Worm (Caenorhabditis elegans) whole organism, L2 larva: Measurements from ENCODE around the gene acdh-7.

ENCODE experiments used
- F13H6.1 ChIP-seq: sonication (generic microtip); optimal IDR thresholded peaks from 2 replicates; lab custom pipeline; 2016; ENCODE audit warnings: missing genetic modification characterization, missing compliant biosample characterization
- R02D3.7 ChIP-seq: fragments of 150-350 bp; optimal IDR thresholded peaks from 2 replicates; lab custom pipeline; 2014; ENCODE audit warnings: missing biosample characterization, missing genetic modification characterization
- Y55F3AM.14 ChIP-seq: fragments of 200-800 bp; sonication (Bioruptor generic); optimal IDR thresholded peaks from 2 replicates; lab custom pipeline; 2018; ENCODE audit warnings: mild to moderate bottlenecking, missing genetic modification characterization, missing compliant biosample characterization
- ZK546.5 ChIP-seq: sonication (generic microtip); optimal IDR thresholded peaks from 2 replicates; lab custom pipeline; 2017; ENCODE audit warnings: missing biosample characterization, missing genetic modification characterization
- alr-1 ChIP-seq: fragments of 150-350 bp; optimal IDR thresholded peaks from 2 replicates; lab custom pipeline; 2014; ENCODE audit warnings: missing biosample characterization, missing genetic modification characterization
- aly-2 ChIP-seq: fragments of 150-350 bp; optimal IDR thresholded peaks from 2 replicates; lab custom pipeline; 2014; ENCODE audit warnings: missing biosample characterization, missing genetic modification characterization
- ceh-16 ChIP-seq: fragments of 150-350 bp; optimal IDR thresholded peaks from 2 replicates; lab custom pipeline; 2014; ENCODE audit warnings: missing biosample characterization, missing genetic modification characterization
- crh-2 ChIP-seq: sonication (generic microtip); optimal IDR thresholded peaks from 2 replicates; lab custom pipeline; 2017; ENCODE audit warnings: missing biosample characterization, missing genetic modification characterization
- egl-27 ChIP-seq: sonication (generic microtip); optimal IDR thresholded peaks from 3 replicates; lab custom pipeline; 2017; ENCODE audit warnings: missing biosample characterization, missing genetic modification reagents, missing genetic modification characterization
- elt-3 ChIP-seq: sonication (generic microtip); optimal IDR thresholded peaks from 2 replicates; lab custom pipeline; 2017; ENCODE audit warnings: missing biosample characterization, missing genetic modification characterization
- fos-1 ChIP-seq: fragments of 150-350 bp; optimal IDR thresholded peaks from 2 replicates; lab custom pipeline; 2014; ENCODE audit warnings: missing biosample characterization, missing genetic modification characterization
- gmeb-1 ChIP-seq: fragments of 150-350 bp; optimal IDR thresholded peaks from 2 replicates; lab custom pipeline; 2014; ENCODE audit warnings: missing biosample characterization, missing genetic modification characterization
- lin-11 ChIP-seq: fragments of 150-350 bp; sonication (generic microtip); optimal IDR thresholded peaks from 2 replicates; lab custom pipeline; 2014; ENCODE audit warnings: missing biosample characterization, missing genetic modification characterization, inconsistent platforms, mixed read lengths
- lin-39 ChIP-seq: fragments of 150-350 bp; optimal IDR thresholded peaks from 2 replicates; lab custom pipeline; 2014; ENCODE audit warnings: missing biosample characterization, missing genetic modification reagents, missing genetic modification characterization
- lsy-2 ChIP-seq, 2 experiments: fragments of 150-350 bp in 1 of 2; sonication (generic microtip) in 1 of 2; optimal IDR thresholded peaks; 2 replicates each; lab custom pipeline; 2014 to 2017; ENCODE audit warnings: missing biosample characterization in 2 of 2, missing genetic modification characterization in 2 of 2
- mbf-1 ChIP-seq: sonication (generic microtip); optimal IDR thresholded peaks from 2 replicates; lab custom pipeline; 2017; ENCODE audit warnings: missing biosample characterization, missing genetic modification characterization
- mdl-1 ChIP-seq, 2 experiments: fragments of 150-350 bp in 1 of 2; sonication (generic microtip) in 1 of 2; optimal IDR thresholded peaks; 2 replicates each; lab custom pipeline; 2017; ENCODE audit warnings: missing biosample characterization in 2 of 2, missing genetic modification characterization in 2 of 2
- nhr-10 ChIP-seq: sonication (generic microtip); optimal IDR thresholded peaks from 2 replicates; lab custom pipeline; 2017; ENCODE audit warnings: missing biosample characterization, missing genetic modification characterization
- nhr-11 ChIP-seq: fragments of 150-350 bp; optimal IDR thresholded peaks from 2 replicates; lab custom pipeline; 2014; ENCODE audit warnings: missing biosample characterization, missing genetic modification characterization
- nhr-12 ChIP-seq: fragments of 150-350 bp; optimal IDR thresholded peaks from 2 replicates; lab custom pipeline; 2014; ENCODE audit warnings: missing biosample characterization, missing genetic modification characterization
- nhr-129 ChIP-seq: fragments of 150-350 bp; optimal IDR thresholded peaks from 2 replicates; lab custom pipeline; 2014; ENCODE audit warnings: missing biosample characterization, missing genetic modification characterization
- nhr-21 ChIP-seq: fragments of 150-350 bp; optimal IDR thresholded peaks from 2 replicates; lab custom pipeline; 2014; ENCODE audit warnings: missing biosample characterization, missing genetic modification characterization
- nhr-25 ChIP-seq: fragments of 150-350 bp; sonication (generic microtip); optimal IDR thresholded peaks from 3 replicates; lab custom pipeline; 2014; ENCODE audit warnings: missing biosample characterization, missing genetic modification characterization
- nhr-6 ChIP-seq: fragments of 150-350 bp; optimal IDR thresholded peaks from 2 replicates; lab custom pipeline; 2014; ENCODE audit warnings: missing biosample characterization, missing genetic modification characterization
- skn-1 ChIP-seq: sonication (generic microtip); optimal IDR thresholded peaks from 2 replicates; lab custom pipeline; 2017; ENCODE audit warnings: missing biosample characterization, missing genetic modification characterization
- sma-3 ChIP-seq: sonication (generic microtip); optimal IDR thresholded peaks from 2 replicates; lab custom pipeline; 2016; ENCODE audit warnings: missing genetic modification reagents, missing genetic modification characterization, missing compliant biosample characterization
- sma-9 ChIP-seq, 2 experiments: fragments of 150-350 bp in 1 of 2; sonication (generic microtip) in 1 of 2; optimal IDR thresholded peaks; 2 replicates each; lab custom pipeline; 2014 to 2016; ENCODE audit warnings: missing genetic modification characterization in 2 of 2, mild to moderate bottlenecking in 1 of 2, missing biosample characterization in 1 of 2, missing compliant biosample characterization in 1 of 2, missing genetic modification reagents in 1 of 2, moderate library complexity in 1 of 2
- unc-39 ChIP-seq: fragments of 150-350 bp; optimal IDR thresholded peaks from 2 replicates; lab custom pipeline; 2014; ENCODE audit warnings: missing biosample characterization, missing genetic modification characterization
- unc-55 ChIP-seq: fragments of 150-350 bp; sonication (generic microtip); optimal IDR thresholded peaks from 3 replicates; lab custom pipeline; 2014; ENCODE audit warnings: missing biosample characterization, missing genetic modification reagents, missing genetic modification characterization
- zag-1 ChIP-seq: fragments of 150-350 bp; optimal IDR thresholded peaks from 2 replicates; lab custom pipeline; 2014; ENCODE audit warnings: missing biosample characterization, missing genetic modification characterization
- ztf-1 ChIP-seq: fragments of 200-800 bp; sonication (Bioruptor generic); conservative IDR thresholded peaks from 2 replicates; pipeline ENCODE4 v1.3.6; 2022; ENCODE audit warnings: missing genetic modification characterization, missing compliant biosample characterization
- ztf-11 ChIP-seq: sonication (generic microtip); optimal IDR thresholded peaks from 2 replicates; lab custom pipeline; 2017; ENCODE audit warnings: missing biosample characterization, missing genetic modification characterization

The acdh-7 gene

ce11 chrX:17235749-17236561, 19.1 kb upstream of the acdh-7 start, which contains the start of gene dhs-30:
TSS of gene dhs-30 (minus strand) at chrX:17235838.
- TF ChIP-seq nhr-129 (tag; lab: Kevin White, UChicago) = peak; percentile 15
- TF ChIP-seq nhr-25 (tag; lab: Kevin White, UChicago) = peak; percentile 54
- TF ChIP-seq ceh-16 (tag; lab: Kevin White, UChicago) = no peak
- TF ChIP-seq fos-1 (tag; lab: Kevin White, UChicago) = peak; percentile 12

- TF ChIP-seq nhr-21 (tag; lab: Kevin White, UChicago) (no peak), nhr-10 (tag; lab: Kevin White, UChicago) (no peak), ceh-16 (tag; lab: Kevin White, UChicago) (no peak), aly-2 (no peak), unc-55 (no peak), ZK546.5 (no peak), lin-11 (tag; lab: Kevin White, UChicago) (no peak), F13H6.1 (tag; lab: Kevin White, UChicago) (no peak), R02D3.7 (no peak), egl-27 (tag; lab: Kevin White, UChicago) (no peak), nhr-6 (tag; lab: Kevin White, UChicago) (no peak), nhr-12 (no peak), gmeb-1 (tag; lab: Kevin White, UChicago) (no peak), nhr-11 (tag; lab: Kevin White, UChicago) (no peak), ztf-11 (tag; lab: Kevin White, UChicago) (no peak), Y55F3AM.14 (GFP tag; lab: Kevin White, UChicago) (no peak), elt-3 (tag; lab: Kevin White, UChicago) (no peak), ztf-1 (GFP tag; lab: Robert Waterston, UW) (no peak)
- TF ChIP-seq, all 48 proteins: peak for 0
These were observed 18.1 kb upstream of the acdh-7 start for ce11 chrX:17234988-17235387.

ce11 chrX:17231348-17231747, 14.4 kb upstream of the acdh-7 start, which contains the start of gene T25G12.3:
TSS of gene T25G12.3 (plus strand) at chrX:17231648.
- TF ChIP-seq mbf-1 (tag; lab: Kevin White, UChicago) = no peak
- peak; percentile 26 for TF ChIP-seq nhr-25 (tag; lab: Kevin White, UChicago)
- TF ChIP-seq, all 48 proteins: peak for 1

ce11 chrX:17230108-17230507, 13.2 kb upstream of the acdh-7 start, which contains the start of gene T25G12.6:
TSS of gene T25G12.6 (minus strand) at chrX:17230208.
- TF ChIP-seq unc-39 (tag; lab: Kevin White, UChicago) (no peak), fos-1 (tag; lab: Kevin White, UChicago) (peak; percentile 6), lin-39 (no peak), mbf-1 (tag; lab: Kevin White, UChicago) (no peak)

- TF ChIP-seq nhr-12 (no peak), crh-2 (tag; lab: Kevin White, UChicago) (no peak), sma-3 (no peak), elt-3 (tag; lab: Kevin White, UChicago) (no peak), alr-1 (tag; lab: Kevin White, UChicago) (no peak), ceh-16 (tag; lab: Kevin White, UChicago) (no peak), mdl-1 (tag; optimal IDR thresholded peaks at IDR 0.05; lab: Kevin White, UChicago) (no peak), lsy-2 (tag; optimal IDR thresholded peaks at IDR 0.05; lab: Kevin White, UChicago) (no peak), fos-1 (tag; lab: Kevin White, UChicago) (no peak), skn-1 (tag; lab: Kevin White, UChicago) (no peak), lin-39 (no peak), zag-1 (no peak), sma-9 (GFP tag; optimal IDR thresholded peaks at IDR 0.05; lab: Kevin White, UChicago) (no peak), sma-9 (tag; optimal IDR thresholded peaks at IDR 0.05; lab: Kevin White, UChicago) (no peak), unc-39 (tag; lab: Kevin White, UChicago) (no peak)
These were observed 10.5 kb upstream of the acdh-7 start for ce11 chrX:17227376-17227775.
